Fruit fly (Drosophila melanogaster) whole organism, adult: Measurements from ENCODE around the gene tal-1A.

Experiments used
- CG11617 ChIP-seq: fragments of 200-800 bp; sonication (Bioruptor generic); optimal IDR thresholded peaks from 2 replicates; lab custom pipeline; 2017; ENCODE audit warnings: mild to moderate bottlenecking, missing biosample characterization, missing genetic modification reagents, missing genetic modification characterization
- CG14711 ChIP-seq: fragments of 200-800 bp; sonication (Bioruptor generic); optimal IDR thresholded peaks from 2 replicates; lab custom pipeline; 2018; ENCODE audit warnings: missing biosample characterization, mild to moderate bottlenecking, missing genetic modification characterization, moderate library complexity
- CG1620 ChIP-seq: fragments of 200-800 bp; sonication (Bioruptor generic); optimal IDR thresholded peaks from 2 replicates; lab custom pipeline; 2016; ENCODE audit warnings: missing biosample characterization, missing genetic modification characterization
- CG33017 ChIP-seq: fragments of 200-800 bp; sonication (Bioruptor generic); optimal IDR thresholded peaks from 2 replicates; lab custom pipeline; 2018; ENCODE audit warnings: missing biosample characterization, mild to moderate bottlenecking, missing genetic modification characterization, moderate library complexity
- CG5204 ChIP-seq: fragments of 200-800 bp; sonication (Bioruptor generic); optimal IDR thresholded peaks from 2 replicates; lab custom pipeline; 2016; ENCODE audit warnings: missing biosample characterization, missing genetic modification characterization
- Hr96 ChIP-seq: fragments of 200-800 bp; sonication (Bioruptor generic); optimal IDR thresholded peaks from 2 replicates; lab custom pipeline; 2016; ENCODE audit warnings: missing biosample characterization, missing genetic modification characterization
- Mnt ChIP-seq: fragments of 200-800 bp; sonication (Bioruptor generic); optimal IDR thresholded peaks from 2 replicates; lab custom pipeline; 2016; ENCODE audit warnings: missing biosample characterization, mild to moderate bottlenecking, missing genetic modification characterization
- bab1 ChIP-seq: fragments of 200-800 bp; sonication (Bioruptor generic); optimal IDR thresholded peaks from 3 replicates; lab custom pipeline; 2019; ENCODE audit warnings: missing biosample characterization, mild to moderate bottlenecking, missing genetic modification characterization, moderate library complexity
- cic ChIP-seq: fragments of 200-800 bp; sonication (Bioruptor generic); optimal IDR thresholded peaks from 2 replicates; lab custom pipeline; 2017; ENCODE audit warnings: missing biosample characterization, mild to moderate bottlenecking, missing genetic modification characterization, moderate library complexity
- kay ChIP-seq: fragments of 200-800 bp; sonication (Bioruptor generic); peaks from one replicate; lab custom pipeline; 2016; ENCODE audit warnings: missing biosample characterization, missing genetic modification characterization, borderline replicate concordance
- ovo ChIP-seq: fragments of 200-800 bp; sonication (Bioruptor generic); optimal IDR thresholded peaks from 2 replicates; lab custom pipeline; 2016; ENCODE audit warnings: missing biosample characterization, missing genetic modification characterization

dm6 chr3R:13850992-13851391, 38.1 kb downstream of the tal-1A start:
- TF ChIP-seq cic (GFP tag; lab: Kevin White, UChicago) (no peak), CG5204 (GFP tag; lab: Kevin White, UChicago) (no peak), bab1 (no peak), CG1620 (GFP tag; lab: Kevin White, UChicago) (no peak), kay (GFP tag; lab: Kevin White, UChicago) (no peak), CG11617 (GFP tag; lab: Kevin White, UChicago) (no peak), ovo (GFP tag; lab: Kevin White, UChicago) (no peak), CG33017 (tag; lab: Kevin White, UChicago) (no peak), Hr96 (GFP tag; lab: Kevin White, UChicago) (no peak), CG14711 (tag; lab: Kevin White, UChicago) (no peak), Mnt (GFP tag; lab: Kevin White, UChicago) (no peak)
